Worm (Caenorhabditis elegans) whole organism, mixed stage, embryonic: ENCODE measurements around the gene ula-1.
A peak's percentile ranks its signal among the peaks of the same experiment; 100 is the strongest.

Experiments used
- M03D4.4 ChIP-seq: sonication (generic microtip); optimal IDR thresholded peaks from 2 replicates; lab custom pipeline; 2017; ENCODE audit warnings: mild to moderate bottlenecking, missing genetic modification characterization, missing compliant biosample characterization
- bed-3 ChIP-seq: fragments of 200-800 bp; sonication (Bioruptor generic); optimal IDR thresholded peaks from 3 replicates; lab custom pipeline; 2018; ENCODE audit warnings: mild to moderate bottlenecking, missing genetic modification characterization, moderate library complexity, missing compliant biosample characterization
- blmp-1 ChIP-seq: fragments of 150-350 bp; optimal IDR thresholded peaks from 2 replicates; lab custom pipeline; 2014; ENCODE audit warnings: missing biosample characterization, missing genetic modification characterization
- ceh-39 ChIP-seq: fragments of 150-350 bp; optimal IDR thresholded peaks from 2 replicates; lab custom pipeline; 2014; ENCODE audit warnings: missing biosample characterization, missing genetic modification characterization
- ceh-43 ChIP-seq: fragments of 200-800 bp; sonication (Bioruptor generic); optimal IDR thresholded peaks from 2 replicates; lab custom pipeline; 2018; ENCODE audit warnings: mild to moderate bottlenecking, missing genetic modification characterization, moderate library complexity, missing compliant biosample characterization
- ceh-83 ChIP-seq: fragments of 200-800 bp; sonication (Bioruptor generic); optimal IDR thresholded peaks from 2 replicates; lab custom pipeline; 2018; ENCODE audit warnings: mild to moderate bottlenecking, missing genetic modification characterization, missing compliant biosample characterization
- ces-1 ChIP-seq: fragments of 150-350 bp; optimal IDR thresholded peaks from 2 replicates; lab custom pipeline; 2014; ENCODE audit warnings: missing biosample characterization, missing genetic modification reagents, missing genetic modification characterization
- cnd-1 ChIP-seq: fragments of 200-800 bp; sonication (Bioruptor generic); optimal IDR thresholded peaks from 2 replicates; lab custom pipeline; 2018; ENCODE audit warnings: mild to moderate bottlenecking, missing genetic modification characterization, missing compliant biosample characterization
- drap-1 ChIP-seq: fragments of 200-800 bp; sonication (Bioruptor generic); optimal IDR thresholded peaks from 3 replicates; lab custom pipeline; 2018; ENCODE audit warnings: mild to moderate bottlenecking, missing genetic modification characterization, missing compliant biosample characterization
- elt-1 ChIP-seq: sonication (generic microtip); optimal IDR thresholded peaks from 2 replicates; lab custom pipeline; 2017; ENCODE audit warnings: missing genetic modification characterization, mild to moderate bottlenecking, missing compliant biosample characterization, antibody characterized with exemption, moderate library complexity, borderline replicate concordance; ENCODE audit not compliant: insufficient read depth
- ham-2 ChIP-seq: fragments of 200-800 bp; sonication (Bioruptor generic); optimal IDR thresholded peaks from 2 replicates; lab custom pipeline; 2018; ENCODE audit warnings: mild to moderate bottlenecking, missing genetic modification characterization, missing compliant biosample characterization
- hlh-1 ChIP-seq: fragments of 150-350 bp; optimal IDR thresholded peaks from 2 replicates; lab custom pipeline; 2014; ENCODE audit warnings: missing biosample characterization, missing genetic modification reagents, missing genetic modification characterization
- lin-13 ChIP-seq: fragments of 150-350 bp; optimal IDR thresholded peaks from 2 replicates; lab custom pipeline; 2014; ENCODE audit warnings: missing biosample characterization, missing genetic modification characterization
- lin-32 ChIP-seq: fragments of 200-800 bp; sonication (Bioruptor generic); optimal IDR thresholded peaks from 2 replicates; lab custom pipeline; 2018; ENCODE audit warnings: mild to moderate bottlenecking, missing genetic modification characterization, missing compliant biosample characterization
- mab-5 ChIP-seq: fragments of 150-350 bp; optimal IDR thresholded peaks from 2 replicates; lab custom pipeline; 2014; ENCODE audit warnings: missing biosample characterization, missing genetic modification characterization
- mep-1 ChIP-seq: fragments of 150-350 bp; optimal IDR thresholded peaks from 2 replicates; lab custom pipeline; 2017; ENCODE audit warnings: missing biosample characterization, missing genetic modification reagents, missing genetic modification characterization, inconsistent platforms
- nhr-12 ChIP-seq: fragments of 150-350 bp; optimal IDR thresholded peaks from 2 replicates; lab custom pipeline; 2014; ENCODE audit warnings: missing biosample characterization, missing genetic modification characterization
- nhr-237 ChIP-seq: fragments of 150-350 bp; optimal IDR thresholded peaks from 2 replicates; lab custom pipeline; 2014; ENCODE audit warnings: missing biosample characterization, missing genetic modification characterization
- nhr-28 ChIP-seq: fragments of 150-350 bp; optimal IDR thresholded peaks from 2 replicates; lab custom pipeline; 2014; ENCODE audit warnings: missing biosample characterization, missing genetic modification characterization
- nhr-76 ChIP-seq: sonication (generic microtip); optimal IDR thresholded peaks from 2 replicates; lab custom pipeline; 2017; ENCODE audit warnings: missing biosample characterization, missing genetic modification characterization
- pha-4 ChIP-seq: fragments of 150-350 bp; optimal IDR thresholded peaks from 2 replicates; lab custom pipeline; 2018; ENCODE audit warnings: missing biosample characterization, missing genetic modification reagents, missing genetic modification characterization
- sem-2 ChIP-seq: fragments of 200-800 bp; sonication (Bioruptor generic); optimal IDR thresholded peaks from 2 replicates; lab custom pipeline; 2018; ENCODE audit warnings: mild to moderate bottlenecking, missing genetic modification characterization, missing compliant biosample characterization
- snpc-4 ChIP-seq: fragments of 150-350 bp; optimal IDR thresholded peaks from 2 replicates; lab custom pipeline; 2014; ENCODE audit warnings: missing biosample characterization, missing genetic modification characterization
- sptf-1 ChIP-seq: sonication (generic microtip); optimal IDR thresholded peaks from 2 replicates; lab custom pipeline; 2017; ENCODE audit warnings: mild to moderate bottlenecking, missing genetic modification characterization, moderate library complexity, missing compliant biosample characterization
- tbx-8 ChIP-seq: fragments of 200-800 bp; sonication (Bioruptor generic); optimal IDR thresholded peaks from 2 replicates; lab custom pipeline; 2018; ENCODE audit warnings: mild to moderate bottlenecking, missing genetic modification characterization, moderate library complexity, missing compliant biosample characterization
- unc-120 ChIP-seq: sonication (generic microtip); optimal IDR thresholded peaks from 2 replicates; lab custom pipeline; 2017; ENCODE audit warnings: missing genetic modification characterization, missing compliant biosample characterization; ENCODE audit not compliant: poor library complexity, severe bottlenecking
- unc-39 ChIP-seq: fragments of 150-350 bp; optimal IDR thresholded peaks from 2 replicates; lab custom pipeline; 2014; ENCODE audit warnings: missing biosample characterization, missing genetic modification characterization
- unc-62 ChIP-seq: fragments of 150-350 bp; optimal IDR thresholded peaks from 2 replicates; lab custom pipeline; 2014; ENCODE audit warnings: missing biosample characterization, missing genetic modification reagents, missing genetic modification characterization
- zip-8 ChIP-seq: fragments of 150-350 bp; optimal IDR thresholded peaks from 2 replicates; lab custom pipeline; 2014; ENCODE audit warnings: missing biosample characterization, missing genetic modification characterization
- ztf-11 ChIP-seq: fragments of 150-350 bp; optimal IDR thresholded peaks from 2 replicates; lab custom pipeline; 2014; ENCODE audit warnings: missing biosample characterization, missing genetic modification characterization

Gene ula-1

DNA sequence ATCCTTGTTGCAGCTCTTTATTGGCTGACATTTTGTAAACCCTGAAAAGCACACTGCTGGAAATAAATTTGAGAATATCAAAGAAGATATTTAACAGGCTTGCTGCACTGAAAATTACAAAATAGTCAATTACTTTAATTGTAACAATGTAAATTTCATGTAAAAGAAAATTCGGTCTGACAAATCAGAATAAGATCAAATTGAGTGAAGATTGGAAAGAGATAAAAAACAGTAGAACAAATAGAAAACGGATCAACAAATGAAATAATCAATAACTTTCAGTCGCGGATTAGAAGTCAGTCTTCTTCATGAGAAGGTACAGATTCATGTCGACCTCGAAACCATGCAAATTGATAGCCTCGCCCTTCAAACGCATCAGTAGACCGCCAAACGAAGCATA lies 3.0 kb downstream of the ula-1 start, which contains the start of gene rars-1:
Gene rars-1 (minus strand): TSS at position 101 of the 400 bp plus-strand sequence.
- no peak for TF ChIP-seq mep-1
- no peak for TF ChIP-seq tbx-8 (GFP tag; lab: Kevin White, UChicago)
- TF ChIP-seq unc-120 (tag; lab: Kevin White, UChicago): no peak
- no peak for TF ChIP-seq blmp-1 (tag; lab: Kevin White, UChicago)
- no peak for TF ChIP-seq nhr-237 (tag; lab: Kevin White, UChicago)
- TF ChIP-seq snpc-4 (tag; lab: Kevin White, UChicago): no peak
- no peak for TF ChIP-seq ztf-11
- TF ChIP-seq hlh-1 (tag; lab: Kevin White, UChicago): no peak
- TF ChIP-seq nhr-76: no peak
- no peak for TF ChIP-seq ces-1 (GFP tag; lab: Kevin White, UChicago)
- no peak for TF ChIP-seq unc-39
- no peak for TF ChIP-seq M03D4.4 (tag; lab: Kevin White, UChicago)

DNA sequence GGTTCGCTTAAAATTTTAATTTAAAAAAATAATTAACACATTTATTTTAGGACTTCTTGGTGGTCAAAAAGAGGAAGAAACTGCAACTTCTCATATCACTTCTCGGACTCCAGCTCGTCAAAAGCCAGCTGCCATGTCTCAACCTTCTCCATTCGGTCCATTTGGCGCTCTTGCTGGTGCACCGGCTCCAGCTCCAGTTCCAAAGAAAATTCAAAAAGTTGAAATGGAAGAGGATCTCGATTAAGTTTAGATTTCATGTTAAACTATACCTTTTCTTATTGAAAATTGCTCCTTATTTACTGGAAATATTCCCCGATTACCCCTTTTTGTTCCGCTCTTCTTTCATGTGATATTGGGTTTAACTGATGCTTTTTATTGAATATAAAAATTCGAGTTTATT lies 6.4 kb downstream of the ula-1 start:
- no peak for TF ChIP-seq unc-120 (tag; lab: Kevin White, UChicago)
- no peak for TF ChIP-seq sptf-1 (tag; lab: Kevin White, UChicago)
- TF ChIP-seq zip-8 (tag; lab: Kevin White, UChicago): no peak
- TF ChIP-seq drap-1: no peak
- no peak for TF ChIP-seq nhr-76
- no peak for TF ChIP-seq lin-13 (tag; lab: Kevin White, UChicago)
- TF ChIP-seq tbx-8 (GFP tag; lab: Kevin White, UChicago): no peak
- TF ChIP-seq blmp-1 (tag; lab: Kevin White, UChicago): no peak
- no peak for TF ChIP-seq snpc-4 (tag; lab: Kevin White, UChicago)
- TF ChIP-seq nhr-28: no peak
- no peak for TF ChIP-seq lin-32 (GFP tag; lab: Kevin White, UChicago)

DNA sequence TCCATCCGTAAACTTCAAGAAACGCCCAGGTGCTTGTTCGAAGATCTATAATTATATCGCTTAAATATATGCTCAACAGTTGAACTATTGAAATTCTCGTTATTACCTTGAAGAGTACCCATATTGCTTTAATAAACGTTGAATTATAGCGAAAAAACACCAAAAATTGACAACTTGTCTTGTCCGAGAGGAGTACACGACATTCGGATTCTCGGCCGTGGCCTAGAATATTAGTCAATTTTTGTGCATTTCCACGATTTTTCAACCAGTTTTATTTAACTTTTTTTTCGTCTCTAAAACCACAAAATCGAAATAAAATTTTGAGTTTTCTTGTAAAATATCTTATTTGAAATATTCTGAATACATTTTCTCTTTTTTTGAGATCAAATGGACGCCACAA lies 7.8 kb downstream of the ula-1 start, which contains the start of the genes F26F4.9 and cee-1:
Gene F26F4.9 (minus strand): TSS at position 205 of the 400 bp plus-strand sequence.
Gene cee-1 (plus strand): TSS at position 383 of the 400 bp plus-strand sequence.
- TF ChIP-seq pha-4: no peak
- TF ChIP-seq elt-1 (tag; lab: Kevin White, UChicago): no peak
- no peak for TF ChIP-seq lin-32 (GFP tag; lab: Kevin White, UChicago)
- TF ChIP-seq sptf-1 (tag; lab: Kevin White, UChicago): peak; percentile 17
- peak; percentile 37 for TF ChIP-seq ces-1 (GFP tag; lab: Kevin White, UChicago)

DNA sequence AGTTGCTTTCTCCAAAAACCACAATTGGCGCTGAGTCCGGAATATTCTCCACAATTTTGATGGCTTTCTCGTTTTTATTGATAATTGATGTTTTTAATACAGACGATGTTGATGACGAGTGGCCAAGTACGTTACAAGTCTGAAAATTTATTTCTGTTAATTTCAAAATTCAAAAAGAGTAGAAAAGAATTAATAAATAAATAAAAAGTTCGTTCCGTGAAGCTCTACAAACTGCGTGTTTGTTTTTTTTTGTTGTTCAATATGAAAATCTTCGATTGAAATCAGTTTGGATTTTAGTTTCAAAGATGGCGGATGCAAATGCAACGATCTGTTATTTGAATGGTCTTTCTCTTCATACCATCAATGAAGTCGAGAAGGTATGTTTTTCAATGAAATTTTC lies 9.2 kb downstream of the ula-1 start, which contains the start of gene F26F4.2:
Gene F26F4.2 (plus strand): TSS at position 301 of the 400 bp plus-strand sequence.
- TF ChIP-seq cnd-1: no peak
- no peak for TF ChIP-seq sem-2 (GFP tag; lab: Kevin White, UChicago)
- no peak for TF ChIP-seq nhr-12 (tag; lab: Kevin White, UChicago)
- TF ChIP-seq ztf-11: no peak
- no peak for TF ChIP-seq bed-3 (GFP tag; lab: Kevin White, UChicago)
- no peak for TF ChIP-seq unc-39
- TF ChIP-seq lin-13 (tag; lab: Kevin White, UChicago): no peak
- TF ChIP-seq ceh-43: no peak
- TF ChIP-seq mab-5 (tag; lab: Kevin White, UChicago): no peak
- TF ChIP-seq nhr-76: no peak
- TF ChIP-seq drap-1: no peak
- TF ChIP-seq unc-62: no peak
- TF ChIP-seq elt-1 (tag; lab: Kevin White, UChicago): no peak
- no peak for TF ChIP-seq unc-120 (tag; lab: Kevin White, UChicago)
- no peak for TF ChIP-seq ceh-39 (tag; lab: Kevin White, UChicago)
- no peak for TF ChIP-seq ham-2 (GFP tag; lab: Kevin White, UChicago)
- no peak for TF ChIP-seq lin-32 (GFP tag; lab: Kevin White, UChicago)
- TF ChIP-seq snpc-4 (tag; lab: Kevin White, UChicago): no peak
- TF ChIP-seq, all 35 proteins: peak for 0

DNA sequence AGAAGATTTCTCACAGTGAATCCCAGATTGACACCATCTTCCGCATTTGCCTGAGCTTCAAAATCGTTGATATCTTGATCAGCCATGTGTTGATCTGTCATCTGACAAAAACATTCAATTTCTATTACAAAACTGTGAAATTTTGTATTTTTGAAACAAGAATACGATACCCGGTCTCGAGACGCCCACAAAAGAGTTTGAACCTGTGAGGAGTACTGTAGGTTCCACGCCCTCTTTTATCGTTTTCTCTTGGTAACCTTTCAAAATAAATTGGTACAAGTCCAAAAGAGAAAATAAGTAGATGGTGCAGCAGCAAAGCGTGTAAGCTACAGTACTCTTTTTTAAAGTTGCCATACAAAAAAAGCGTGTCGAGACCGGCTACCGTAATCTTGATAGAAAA lies 10.2 kb downstream of the ula-1 start, which contains the start of gene F26F4.12:
Gene F26F4.12 (minus strand): TSS at position 101 of the 400 bp plus-strand sequence.
- no peak for TF ChIP-seq ceh-83
- TF ChIP-seq mep-1: no peak
- TF ChIP-seq tbx-8 (GFP tag; lab: Kevin White, UChicago): no peak
- TF ChIP-seq unc-39: no peak
- TF ChIP-seq unc-62: no peak
- no peak for TF ChIP-seq nhr-237 (tag; lab: Kevin White, UChicago)
- TF ChIP-seq unc-120 (tag; lab: Kevin White, UChicago): no peak
- no peak for TF ChIP-seq ces-1 (GFP tag; lab: Kevin White, UChicago)
- no peak for TF ChIP-seq ztf-11
